Fruit fly (Drosophila melanogaster) whole organism, adult: ENCODE data around the gene CG31370.

Experiments
- CG11617 ChIP-seq: fragments of 200-800 bp; sonication (Bioruptor generic); optimal IDR thresholded peaks from 2 replicates; lab custom pipeline; 2017; ENCODE audit warnings: mild to moderate bottlenecking, missing biosample characterization, missing genetic modification reagents, missing genetic modification characterization
- CG12768 ChIP-seq: fragments of 200-800 bp; sonication (Bioruptor generic); optimal IDR thresholded peaks from 2 replicates; lab custom pipeline; 2017; ENCODE audit warnings: missing biosample characterization, missing genetic modification characterization, mild to moderate bottlenecking, moderate library complexity, missing genetic modification reagents
- CG14711 ChIP-seq: fragments of 200-800 bp; sonication (Bioruptor generic); optimal IDR thresholded peaks from 2 replicates; lab custom pipeline; 2018; ENCODE audit warnings: missing biosample characterization, mild to moderate bottlenecking, missing genetic modification characterization, moderate library complexity
- CG1620 ChIP-seq: fragments of 200-800 bp; sonication (Bioruptor generic); optimal IDR thresholded peaks from 2 replicates; lab custom pipeline; 2016; ENCODE audit warnings: missing biosample characterization, missing genetic modification characterization
- CG33017 ChIP-seq: fragments of 200-800 bp; sonication (Bioruptor generic); optimal IDR thresholded peaks from 2 replicates; lab custom pipeline; 2018; ENCODE audit warnings: missing biosample characterization, mild to moderate bottlenecking, missing genetic modification characterization, moderate library complexity
- CG5204 ChIP-seq: fragments of 200-800 bp; sonication (Bioruptor generic); optimal IDR thresholded peaks from 2 replicates; lab custom pipeline; 2016; ENCODE audit warnings: missing biosample characterization, missing genetic modification characterization
- CG7045 ChIP-seq: fragments of 200-800 bp; sonication (Bioruptor generic); optimal IDR thresholded peaks from 2 replicates; lab custom pipeline; 2017; ENCODE audit warnings: missing biosample characterization, mild to moderate bottlenecking, missing genetic modification characterization
- CG7101 ChIP-seq: fragments of 200-800 bp; sonication (Bioruptor generic); optimal IDR thresholded peaks from 2 replicates; lab custom pipeline; 2018; ENCODE audit warnings: missing biosample characterization, mild to moderate bottlenecking, missing genetic modification characterization, moderate library complexity
- Clk ChIP-seq: fragments of 200-800 bp; sonication (Bioruptor generic); optimal IDR thresholded peaks from 2 replicates; lab custom pipeline; 2017; ENCODE audit warnings: missing biosample characterization, missing genetic modification characterization
- Crg-1 ChIP-seq: fragments of 200-800 bp; sonication (Bioruptor generic); optimal IDR thresholded peaks from 2 replicates; lab custom pipeline; 2016; ENCODE audit warnings: missing biosample characterization, missing genetic modification characterization
- Hr96 ChIP-seq: fragments of 200-800 bp; sonication (Bioruptor generic); optimal IDR thresholded peaks from 2 replicates; lab custom pipeline; 2016; ENCODE audit warnings: missing biosample characterization, missing genetic modification characterization
- Mnt ChIP-seq: fragments of 200-800 bp; sonication (Bioruptor generic); optimal IDR thresholded peaks from 2 replicates; lab custom pipeline; 2016; ENCODE audit warnings: missing biosample characterization, mild to moderate bottlenecking, missing genetic modification characterization
- bab1 ChIP-seq: fragments of 200-800 bp; sonication (Bioruptor generic); optimal IDR thresholded peaks from 3 replicates; lab custom pipeline; 2019; ENCODE audit warnings: missing biosample characterization, mild to moderate bottlenecking, missing genetic modification characterization, moderate library complexity
- cic ChIP-seq: fragments of 200-800 bp; sonication (Bioruptor generic); optimal IDR thresholded peaks from 2 replicates; lab custom pipeline; 2017; ENCODE audit warnings: missing biosample characterization, mild to moderate bottlenecking, missing genetic modification characterization, moderate library complexity
- cnc ChIP-seq, 2 experiments: fragments of >200 bp; optimal IDR thresholded peaks; 2 replicates each; lab custom pipeline; 2017
- kay ChIP-seq: fragments of 200-800 bp; sonication (Bioruptor generic); peaks from one replicate; lab custom pipeline; 2016; ENCODE audit warnings: missing biosample characterization, missing genetic modification characterization, borderline replicate concordance
- ovo ChIP-seq: fragments of 200-800 bp; sonication (Bioruptor generic); optimal IDR thresholded peaks from 2 replicates; lab custom pipeline; 2016; ENCODE audit warnings: missing biosample characterization, missing genetic modification characterization
- pad ChIP-seq: fragments of 200-800 bp; sonication (Bioruptor generic); optimal IDR thresholded peaks from 3 replicates; lab custom pipeline; 2017; ENCODE audit warnings: missing biosample characterization, missing genetic modification characterization, mild to moderate bottlenecking, moderate library complexity, missing genetic modification reagents
- tj ChIP-seq: fragments of 200-800 bp; sonication (Bioruptor generic); optimal IDR thresholded peaks from 3 replicates; lab custom pipeline; 2017; ENCODE audit warnings: missing biosample characterization, mild to moderate bottlenecking, missing genetic modification characterization, moderate library complexity
- toe ChIP-seq: fragments of 200-800 bp; sonication (Bioruptor generic); optimal IDR thresholded peaks from 2 replicates; lab custom pipeline; 2016; ENCODE audit warnings: missing biosample characterization, missing genetic modification characterization

The CG31370 gene

DNA sequence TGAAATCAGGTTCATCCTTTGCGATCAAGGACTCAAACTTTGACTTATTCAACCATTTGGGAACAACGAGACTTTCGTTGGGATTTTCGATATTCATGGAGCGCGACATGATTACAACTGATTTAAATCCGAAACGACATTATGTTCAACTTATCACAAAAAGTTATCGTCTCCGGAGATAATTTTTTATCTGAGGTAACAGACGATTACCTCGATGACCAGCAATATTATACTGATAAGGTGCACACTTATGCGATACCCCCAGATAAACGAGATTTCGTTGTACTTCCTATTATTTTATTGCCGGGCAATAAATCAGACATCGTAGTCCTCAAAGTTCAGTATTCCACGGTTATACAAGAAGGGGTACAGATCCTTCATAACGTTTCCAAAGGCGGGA lies 4.6 kb upstream of the CG31370 start, which contains the start of gene CG31097:
Gene CG31097, minus strand, starts transcription at position 101 of the 400 bp plus-strand sequence.
- TF ChIP-seq bab1 (GFP tag; lab: Kevin White, UChicago), result no peak
- TF ChIP-seq Mnt (GFP tag; lab: Kevin White, UChicago), result no peak
- TF ChIP-seq tj (GFP tag; lab: Kevin White, UChicago), result no peak
- TF ChIP-seq ovo (GFP tag; lab: Kevin White, UChicago), result no peak

- TF ChIP-seq kay (GFP tag; lab: Kevin White, UChicago) (peak; percentile 90), cnc (optimal IDR thresholded peaks at IDR 0.05; lab: Kevin White, UChicago) (no peak), ovo (GFP tag; lab: Kevin White, UChicago) (no peak), CG11617 (no peak)
Measured at dm6 chr3R:25299507-25299964, 2.7 kb upstream of the CG31370 start, which contains the start of gene CG31288. Gene CG31288 (minus strand): TSS chr3R:25299557.

DNA sequence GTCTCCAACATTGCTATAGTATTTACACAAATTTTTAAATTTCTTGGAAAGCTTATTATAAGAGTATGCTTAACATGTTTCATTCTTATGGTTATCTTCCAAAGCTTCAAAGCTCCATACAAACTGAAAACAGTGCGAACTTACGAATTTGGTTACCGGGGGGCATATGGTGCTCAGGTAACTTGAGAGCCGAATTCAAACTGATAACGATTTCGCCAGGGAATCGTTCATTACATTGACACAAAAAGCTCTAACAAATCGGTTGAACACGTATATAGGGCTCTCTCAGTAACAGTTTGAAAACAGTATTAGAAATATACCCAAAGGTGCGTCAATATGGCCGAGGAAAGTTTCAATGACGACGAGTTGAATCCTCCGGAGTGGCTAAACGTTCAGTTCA lies 1.7 kb upstream of the CG31370 start, which contains the start of gene CG13659:
Gene CG13659, plus strand, starts transcription at position 317 of the 400 bp plus-strand sequence.
- TF ChIP-seq CG5204 (GFP tag; lab: Kevin White, UChicago) (no peak), kay (GFP tag; lab: Kevin White, UChicago) (peak; percentile 46), cic (GFP tag; lab: Kevin White, UChicago) (no peak), tj (GFP tag; lab: Kevin White, UChicago) (no peak)

DNA sequence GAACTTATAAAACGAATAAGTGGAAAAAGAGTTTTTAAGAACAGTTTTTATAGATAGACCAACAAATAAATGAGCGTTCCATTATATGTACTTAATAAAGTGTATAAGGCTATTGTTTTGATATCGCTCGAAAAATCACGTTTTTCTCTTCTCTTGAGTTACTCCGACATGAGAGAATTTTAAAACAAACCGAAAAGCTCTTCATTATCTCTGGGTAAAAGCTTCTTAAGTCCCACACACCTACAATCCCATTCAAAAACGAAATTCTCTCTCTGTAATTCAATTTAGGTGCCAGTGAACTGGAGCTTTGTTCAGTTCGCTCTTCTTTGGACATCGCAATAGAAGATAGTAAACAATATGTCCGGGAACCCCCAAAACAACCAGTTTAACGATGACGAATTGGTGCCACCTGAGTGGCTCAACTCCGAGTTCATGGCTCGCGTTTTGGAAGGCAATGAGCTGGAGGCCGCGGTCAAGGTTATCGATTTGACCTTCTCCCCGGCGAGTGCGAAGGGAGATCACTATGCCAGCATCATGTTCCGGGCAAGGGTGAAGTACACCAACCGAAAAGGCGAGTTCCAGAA lies 1.7 kb downstream of the CG31370 start, which contains the start of gene CG31436:
Gene CG31436, plus strand, starts transcription at position 281 of the 584 bp plus-strand sequence.
- no peak for TF ChIP-seq Hr96
- TF ChIP-seq pad (GFP tag; lab: Kevin White, UChicago), result no peak
- TF ChIP-seq CG1620, result no peak
- no peak for TF ChIP-seq cnc (optimal IDR thresholded peaks at IDR 0.05; lab: Kevin White, UChicago)
- TF ChIP-seq tj (GFP tag; lab: Kevin White, UChicago), result no peak
- peak; percentile 84 for TF ChIP-seq kay (GFP tag; lab: Kevin White, UChicago)
- no peak for TF ChIP-seq CG7101 (tag; lab: Kevin White, UChicago)
- no peak for TF ChIP-seq bab1 (GFP tag; lab: Kevin White, UChicago)
- TF ChIP-seq cic (GFP tag; lab: Kevin White, UChicago), result peak; percentile 62

DNA sequence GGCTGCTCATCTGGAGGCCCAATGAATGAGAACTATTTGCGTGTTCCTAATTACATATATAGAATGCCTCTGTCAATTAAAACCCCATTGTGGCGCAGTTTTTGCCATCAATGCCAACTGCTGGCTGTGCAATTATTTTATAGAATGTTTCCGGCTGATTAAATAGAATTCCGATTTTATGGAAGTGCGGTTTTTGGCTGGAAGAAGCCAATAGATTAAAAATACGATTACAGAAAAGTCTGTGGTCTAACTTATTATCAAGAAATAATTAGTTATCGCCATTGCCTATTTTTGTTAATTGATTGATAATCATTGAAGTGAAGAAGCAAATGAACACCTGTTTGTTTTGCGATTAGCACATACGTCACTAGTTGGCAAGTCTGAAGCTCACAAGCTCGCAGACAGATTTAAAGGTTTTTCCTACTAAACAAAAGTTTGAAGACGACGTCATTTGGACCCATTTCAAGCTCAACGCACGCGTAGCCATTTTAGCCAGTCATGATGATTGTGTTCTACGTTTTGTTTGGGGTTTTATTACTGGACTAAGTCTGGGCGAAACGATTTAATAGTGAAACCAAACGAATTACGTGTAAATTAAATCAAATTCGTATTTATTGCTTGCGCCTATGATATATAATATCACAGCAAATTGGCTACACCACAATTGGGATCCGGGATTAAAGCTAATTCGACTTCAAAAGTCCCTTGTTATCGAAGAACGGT lies 3.7 kb downstream of the CG31370 start:
- peak; percentile 23 for TF ChIP-seq CG12768 (GFP tag; lab: Kevin White, UChicago)
- TF ChIP-seq cnc (optimal IDR thresholded peaks at IDR 0.05; lab: Kevin White, UChicago), result peak; percentile 54 to 91
- TF ChIP-seq Clk (GFP tag; lab: Kevin White, UChicago), result no peak
- TF ChIP-seq tj (GFP tag; lab: Kevin White, UChicago), result peak; percentile 28
- no peak for TF ChIP-seq Crg-1 (GFP tag; lab: Kevin White, UChicago)
- no peak for TF ChIP-seq CG11617
- no peak for TF ChIP-seq CG14711 (tag; lab: Kevin White, UChicago)
- TF ChIP-seq CG7101 (tag; lab: Kevin White, UChicago), result no peak
- no peak for TF ChIP-seq Hr96
- TF ChIP-seq bab1 (GFP tag; lab: Kevin White, UChicago), result no peak
- TF ChIP-seq cic (GFP tag; lab: Kevin White, UChicago), result peak; percentile 73
- no peak for TF ChIP-seq CG5204 (GFP tag; lab: Kevin White, UChicago)
- TF ChIP-seq kay (GFP tag; lab: Kevin White, UChicago), result peak; percentile 95

DNA sequence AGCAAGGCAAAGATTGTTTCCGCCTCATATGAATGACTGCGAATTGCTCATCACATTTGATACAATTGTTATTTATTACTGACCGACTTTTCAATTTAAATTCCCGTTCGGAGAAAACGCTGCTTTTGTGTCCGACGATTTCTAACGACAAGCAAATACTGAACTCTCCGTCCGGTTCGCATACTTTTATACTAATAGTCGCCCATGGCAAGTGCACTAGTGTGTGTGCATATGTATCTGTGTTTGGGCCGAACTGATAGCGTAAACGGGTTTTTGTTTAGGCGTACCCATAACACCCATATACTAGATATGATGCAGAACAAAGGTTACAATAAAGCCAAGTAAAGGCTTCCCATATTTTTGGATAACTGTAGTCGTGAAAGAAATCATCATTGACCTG lies 6.0 kb downstream of the CG31370 start, which contains the start of gene CG10550:
Gene CG10550, minus strand, starts transcription at position 164 of the 400 bp plus-strand sequence.
- TF ChIP-seq CG12768 (GFP tag; lab: Kevin White, UChicago), result peak; percentile 61
- TF ChIP-seq pad (GFP tag; lab: Kevin White, UChicago), result no peak
- TF ChIP-seq CG5204 (GFP tag; lab: Kevin White, UChicago), result no peak
- no peak for TF ChIP-seq tj (GFP tag; lab: Kevin White, UChicago)
- TF ChIP-seq bab1 (GFP tag; lab: Kevin White, UChicago), result no peak
- TF ChIP-seq Mnt (GFP tag; lab: Kevin White, UChicago), result peak; percentile 33
- no peak for TF ChIP-seq CG1620
- TF ChIP-seq kay (GFP tag; lab: Kevin White, UChicago), result no peak
- no peak for TF ChIP-seq ovo (GFP tag; lab: Kevin White, UChicago)
- peak; percentile 1 for TF ChIP-seq Hr96
- TF ChIP-seq toe (GFP tag; lab: Kevin White, UChicago), result no peak
- TF ChIP-seq Crg-1 (GFP tag; lab: Kevin White, UChicago), result no peak
- TF ChIP-seq CG14711 (tag; lab: Kevin White, UChicago), result no peak
- no peak for TF ChIP-seq cnc (optimal IDR thresholded peaks at IDR 0.05; lab: Kevin White, UChicago)
- TF ChIP-seq CG7101 (tag; lab: Kevin White, UChicago), result no peak
- TF ChIP-seq CG33017 (tag; lab: Kevin White, UChicago), result no peak
- TF ChIP-seq CG11617, result no peak
- no peak for TF ChIP-seq Clk (GFP tag; lab: Kevin White, UChicago)
- TF ChIP-seq cic (GFP tag; lab: Kevin White, UChicago), result peak; percentile 46
- no peak for TF ChIP-seq CG7045
